Worm (Caenorhabditis elegans) whole organism, L2 larva: ENCODE data around the gene C35A5.6.

ENCODE experiments used
- C34F6.9 ChIP-seq: fragments of 150-350 bp; optimal IDR thresholded peaks from 2 replicates; lab custom pipeline; 2014; ENCODE audit warnings: missing biosample characterization, missing genetic modification characterization
- F13H6.1 ChIP-seq: sonication (generic microtip); optimal IDR thresholded peaks from 2 replicates; lab custom pipeline; 2016; ENCODE audit warnings: missing genetic modification characterization, missing compliant biosample characterization
- R02D3.7 ChIP-seq: fragments of 150-350 bp; optimal IDR thresholded peaks from 2 replicates; lab custom pipeline; 2014; ENCODE audit warnings: missing biosample characterization, missing genetic modification characterization
- Y55F3AM.14 ChIP-seq: fragments of 200-800 bp; sonication (Bioruptor generic); optimal IDR thresholded peaks from 2 replicates; lab custom pipeline; 2018; ENCODE audit warnings: mild to moderate bottlenecking, missing genetic modification characterization, missing compliant biosample characterization
- ZK546.5 ChIP-seq: sonication (generic microtip); optimal IDR thresholded peaks from 2 replicates; lab custom pipeline; 2017; ENCODE audit warnings: missing biosample characterization, missing genetic modification characterization
- alr-1 ChIP-seq: fragments of 150-350 bp; optimal IDR thresholded peaks from 2 replicates; lab custom pipeline; 2014; ENCODE audit warnings: missing biosample characterization, missing genetic modification characterization
- aly-2 ChIP-seq: fragments of 150-350 bp; optimal IDR thresholded peaks from 2 replicates; lab custom pipeline; 2014; ENCODE audit warnings: missing biosample characterization, missing genetic modification characterization
- blmp-1 ChIP-seq: sonication (generic microtip); optimal IDR thresholded peaks from 2 replicates; lab custom pipeline; 2017; ENCODE audit warnings: missing genetic modification characterization, mild to moderate bottlenecking, missing compliant biosample characterization, antibody characterized with exemption, moderate library complexity; ENCODE audit not compliant: insufficient read depth
- ceh-16 ChIP-seq: fragments of 150-350 bp; optimal IDR thresholded peaks from 2 replicates; lab custom pipeline; 2014; ENCODE audit warnings: missing biosample characterization, missing genetic modification characterization
- ceh-82 ChIP-seq: fragments of 150-350 bp; optimal IDR thresholded peaks from 2 replicates; lab custom pipeline; 2014; ENCODE audit warnings: missing biosample characterization, missing genetic modification characterization
- crh-2 ChIP-seq: sonication (generic microtip); optimal IDR thresholded peaks from 2 replicates; lab custom pipeline; 2017; ENCODE audit warnings: missing biosample characterization, missing genetic modification characterization
- dmd-4 ChIP-seq: sonication (generic microtip); optimal IDR thresholded peaks from 2 replicates; lab custom pipeline; 2017; ENCODE audit warnings: missing biosample characterization, missing genetic modification characterization
- egl-27 ChIP-seq: sonication (generic microtip); optimal IDR thresholded peaks from 3 replicates; lab custom pipeline; 2017; ENCODE audit warnings: missing biosample characterization, missing genetic modification reagents, missing genetic modification characterization
- elt-1 ChIP-seq: fragments of 150-350 bp; optimal IDR thresholded peaks from 2 replicates; lab custom pipeline; 2014; ENCODE audit warnings: missing biosample characterization, missing genetic modification characterization
- elt-3 ChIP-seq: sonication (generic microtip); optimal IDR thresholded peaks from 2 replicates; lab custom pipeline; 2017; ENCODE audit warnings: missing biosample characterization, missing genetic modification characterization
- fos-1 ChIP-seq: fragments of 150-350 bp; optimal IDR thresholded peaks from 2 replicates; lab custom pipeline; 2014; ENCODE audit warnings: missing biosample characterization, missing genetic modification characterization
- gmeb-1 ChIP-seq: fragments of 150-350 bp; optimal IDR thresholded peaks from 2 replicates; lab custom pipeline; 2014; ENCODE audit warnings: missing biosample characterization, missing genetic modification characterization
- lin-11 ChIP-seq: fragments of 150-350 bp; sonication (generic microtip); optimal IDR thresholded peaks from 2 replicates; lab custom pipeline; 2014; ENCODE audit warnings: missing biosample characterization, missing genetic modification characterization, inconsistent platforms, mixed read lengths
- lin-13 ChIP-seq: fragments of 150-350 bp; optimal IDR thresholded peaks from 2 replicates; lab custom pipeline; 2014; ENCODE audit warnings: missing biosample characterization, missing genetic modification reagents, missing genetic modification characterization
- lin-39 ChIP-seq: fragments of 150-350 bp; optimal IDR thresholded peaks from 2 replicates; lab custom pipeline; 2014; ENCODE audit warnings: missing biosample characterization, missing genetic modification reagents, missing genetic modification characterization
- lsy-2 ChIP-seq, 2 experiments: fragments of 150-350 bp in 1 of 2; sonication (generic microtip) in 1 of 2; optimal IDR thresholded peaks; 2 replicates each; lab custom pipeline; 2014 to 2017; ENCODE audit warnings: missing biosample characterization in 2 of 2, missing genetic modification characterization in 2 of 2
- mab-5 ChIP-seq: fragments of 150-350 bp; optimal IDR thresholded peaks from 2 replicates; lab custom pipeline; 2014; ENCODE audit warnings: missing biosample characterization, missing genetic modification characterization
- mbf-1 ChIP-seq: sonication (generic microtip); optimal IDR thresholded peaks from 2 replicates; lab custom pipeline; 2017; ENCODE audit warnings: missing biosample characterization, missing genetic modification characterization
- mdl-1 ChIP-seq, 2 experiments: fragments of 150-350 bp in 1 of 2; sonication (generic microtip) in 1 of 2; optimal IDR thresholded peaks; 2 replicates each; lab custom pipeline; 2017; ENCODE audit warnings: missing biosample characterization in 2 of 2, missing genetic modification characterization in 2 of 2
- nhr-10 ChIP-seq: sonication (generic microtip); optimal IDR thresholded peaks from 2 replicates; lab custom pipeline; 2017; ENCODE audit warnings: missing biosample characterization, missing genetic modification characterization
- nhr-11 ChIP-seq: fragments of 150-350 bp; optimal IDR thresholded peaks from 2 replicates; lab custom pipeline; 2014; ENCODE audit warnings: missing biosample characterization, missing genetic modification characterization
- nhr-12 ChIP-seq: fragments of 150-350 bp; optimal IDR thresholded peaks from 2 replicates; lab custom pipeline; 2014; ENCODE audit warnings: missing biosample characterization, missing genetic modification characterization
- nhr-129 ChIP-seq: fragments of 150-350 bp; optimal IDR thresholded peaks from 2 replicates; lab custom pipeline; 2014; ENCODE audit warnings: missing biosample characterization, missing genetic modification characterization
- nhr-21 ChIP-seq: fragments of 150-350 bp; optimal IDR thresholded peaks from 2 replicates; lab custom pipeline; 2014; ENCODE audit warnings: missing biosample characterization, missing genetic modification characterization
- nhr-23 ChIP-seq: fragments of 150-350 bp; optimal IDR thresholded peaks from 2 replicates; lab custom pipeline; 2014; ENCODE audit warnings: missing biosample characterization, missing genetic modification reagents, missing genetic modification characterization
- nhr-237 ChIP-seq: fragments of 150-350 bp; optimal IDR thresholded peaks from 2 replicates; lab custom pipeline; 2014; ENCODE audit warnings: missing biosample characterization, missing genetic modification characterization
- nhr-25 ChIP-seq: fragments of 150-350 bp; sonication (generic microtip); optimal IDR thresholded peaks from 3 replicates; lab custom pipeline; 2014; ENCODE audit warnings: missing biosample characterization, missing genetic modification characterization
- nhr-6 ChIP-seq: fragments of 150-350 bp; optimal IDR thresholded peaks from 2 replicates; lab custom pipeline; 2014; ENCODE audit warnings: missing biosample characterization, missing genetic modification characterization
- nhr-77 ChIP-seq: fragments of 150-350 bp; optimal IDR thresholded peaks from 2 replicates; lab custom pipeline; 2014; ENCODE audit warnings: missing biosample characterization, missing genetic modification characterization
- peb-1 ChIP-seq: fragments of 150-350 bp; optimal IDR thresholded peaks from 2 replicates; lab custom pipeline; 2014; ENCODE audit warnings: missing biosample characterization, missing genetic modification characterization
- sem-4 ChIP-seq: fragments of 150-350 bp; optimal IDR thresholded peaks from 2 replicates; lab custom pipeline; 2014; ENCODE audit warnings: missing biosample characterization, missing genetic modification reagents, missing genetic modification characterization
- skn-1 ChIP-seq: sonication (generic microtip); optimal IDR thresholded peaks from 2 replicates; lab custom pipeline; 2017; ENCODE audit warnings: missing biosample characterization, missing genetic modification characterization
- sma-3 ChIP-seq: sonication (generic microtip); optimal IDR thresholded peaks from 2 replicates; lab custom pipeline; 2016; ENCODE audit warnings: missing genetic modification reagents, missing genetic modification characterization, missing compliant biosample characterization
- sma-9 ChIP-seq, 2 experiments: fragments of 150-350 bp in 1 of 2; sonication (generic microtip) in 1 of 2; optimal IDR thresholded peaks; 2 replicates each; lab custom pipeline; 2014 to 2016; ENCODE audit warnings: missing genetic modification characterization in 2 of 2, mild to moderate bottlenecking in 1 of 2, missing biosample characterization in 1 of 2, missing compliant biosample characterization in 1 of 2, missing genetic modification reagents in 1 of 2, moderate library complexity in 1 of 2
- snpc-4 ChIP-seq: fragments of 150-350 bp; optimal IDR thresholded peaks from 2 replicates; lab custom pipeline; 2014; ENCODE audit warnings: missing biosample characterization, missing genetic modification characterization
- unc-39 ChIP-seq: fragments of 150-350 bp; optimal IDR thresholded peaks from 2 replicates; lab custom pipeline; 2014; ENCODE audit warnings: missing biosample characterization, missing genetic modification characterization
- unc-55 ChIP-seq: fragments of 150-350 bp; sonication (generic microtip); optimal IDR thresholded peaks from 3 replicates; lab custom pipeline; 2014; ENCODE audit warnings: missing biosample characterization, missing genetic modification reagents, missing genetic modification characterization
- unc-62 ChIP-seq: fragments of 150-350 bp; optimal IDR thresholded peaks from 2 replicates; lab custom pipeline; 2014; ENCODE audit warnings: missing biosample characterization, missing genetic modification reagents, missing genetic modification characterization
- zag-1 ChIP-seq: fragments of 150-350 bp; optimal IDR thresholded peaks from 2 replicates; lab custom pipeline; 2014; ENCODE audit warnings: missing biosample characterization, missing genetic modification characterization
- ztf-1 ChIP-seq: fragments of 200-800 bp; sonication (Bioruptor generic); conservative IDR thresholded peaks from 2 replicates; pipeline ENCODE4 v1.3.6; 2022; ENCODE audit warnings: missing genetic modification characterization, missing compliant biosample characterization
- ztf-11 ChIP-seq: sonication (generic microtip); optimal IDR thresholded peaks from 2 replicates; lab custom pipeline; 2017; ENCODE audit warnings: missing biosample characterization, missing genetic modification characterization
- ztf-4 ChIP-seq: fragments of 150-350 bp; optimal IDR thresholded peaks from 2 replicates; lab custom pipeline; 2014; ENCODE audit warnings: missing biosample characterization, missing genetic modification characterization

C35A5.6 gene

DNA sequence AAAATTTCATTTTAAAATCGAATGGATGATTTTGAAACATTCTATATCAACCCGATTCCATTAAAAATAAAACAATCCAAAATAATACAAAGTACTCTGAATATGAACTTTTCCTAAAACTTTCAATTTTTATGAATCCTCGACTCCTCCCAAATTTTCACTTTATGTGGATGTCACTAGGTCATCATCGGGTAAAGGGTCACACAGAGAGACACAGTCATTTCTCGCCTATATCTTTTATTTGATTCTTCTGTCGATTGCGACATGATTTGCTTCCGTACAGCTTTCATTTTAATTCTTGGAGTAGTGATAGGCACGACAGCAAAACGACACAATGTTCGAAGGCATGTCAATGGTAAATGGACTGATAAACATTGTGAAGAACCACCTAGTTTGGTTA is 19.6 kb downstream of the C35A5.6 start, which contains the start of gene F25D1.3:
Gene F25D1.3 (plus strand): TSS at position 225 of the 400 bp plus-strand sequence.
- TF ChIP-seq sem-4 (no peak), blmp-1 (tag; lab: Kevin White, UChicago) (peak; percentile 30)

DNA sequence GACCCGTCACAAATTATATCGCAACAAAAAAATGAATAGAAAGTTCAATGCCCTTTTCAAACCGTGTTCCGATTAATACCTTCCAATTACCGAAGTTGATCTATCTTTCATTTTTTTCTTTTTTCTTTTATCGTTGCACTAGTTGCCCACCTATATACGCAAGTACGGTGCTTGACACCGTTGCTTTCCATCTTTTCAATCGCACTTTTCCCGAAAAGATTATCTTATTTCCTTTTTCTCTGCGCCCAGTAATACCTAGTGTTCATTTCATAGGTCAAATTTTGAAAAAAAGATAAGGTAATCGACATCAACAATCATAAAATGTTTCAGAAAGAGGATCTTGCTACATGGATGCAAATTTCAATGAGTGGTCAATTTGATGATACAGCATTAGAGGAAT is 20.7 kb downstream of the C35A5.6 start:
- TF ChIP-seq peb-1 = no peak
- no peak for TF ChIP-seq ztf-11
- peak; percentile 22 for TF ChIP-seq fos-1 (tag; lab: Kevin White, UChicago)
- TF ChIP-seq nhr-21 (tag; lab: Kevin White, UChicago) = no peak
- TF ChIP-seq, all 48 proteins: peak for 1

DNA sequence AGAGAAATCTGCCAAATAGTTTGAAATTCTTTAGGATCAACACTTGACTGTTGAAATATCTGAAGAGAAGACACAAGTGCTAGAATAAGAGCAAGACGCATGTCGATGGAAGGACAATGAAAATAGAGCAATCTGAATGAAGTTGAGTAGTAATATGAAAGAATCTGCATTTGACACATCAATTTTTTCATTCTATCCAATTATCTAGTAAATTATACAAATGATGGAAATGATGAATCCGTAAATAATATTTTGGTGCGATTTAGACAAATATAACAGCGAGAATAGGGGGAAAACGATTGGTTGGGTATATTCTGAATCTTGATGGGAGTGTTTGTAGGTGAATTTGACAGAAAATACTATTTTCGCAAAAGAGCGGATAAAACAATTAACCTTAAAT is 23.8 kb downstream of the C35A5.6 start, which contains the start of gene txt-10:
Gene txt-10 (minus strand): TSS at position 101 of the 400 bp plus-strand sequence.
- TF ChIP-seq mbf-1 (tag; lab: Kevin White, UChicago) = no peak
- no peak for TF ChIP-seq sma-9 (GFP tag; optimal IDR thresholded peaks at IDR 0.05; lab: Kevin White, UChicago)
- no peak for TF ChIP-seq sma-9 (tag; optimal IDR thresholded peaks at IDR 0.05; lab: Kevin White, UChicago)
- TF ChIP-seq snpc-4 (tag; lab: Kevin White, UChicago) = no peak

DNA sequence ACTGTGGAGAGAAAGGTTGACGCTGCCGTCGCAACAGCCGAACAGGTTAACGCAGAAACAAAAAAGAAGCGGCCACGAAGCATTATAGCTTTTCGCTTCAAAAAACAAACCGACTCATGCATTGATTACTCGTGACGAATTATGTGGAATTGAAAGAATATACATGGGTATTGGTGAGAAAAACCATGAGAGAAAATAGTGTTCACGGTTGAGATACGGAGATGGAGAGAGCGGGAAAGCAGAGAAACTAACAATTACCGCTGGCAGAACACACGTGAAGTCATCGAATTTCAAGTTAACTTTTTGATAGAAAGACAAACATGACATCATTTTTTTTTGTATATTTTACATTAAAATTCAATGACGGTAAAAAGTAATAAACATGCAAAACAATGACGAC is 26.4 kb downstream of the C35A5.6 start:
- TF ChIP-seq Y55F3AM.14 (GFP tag; lab: Kevin White, UChicago) = no peak
- TF ChIP-seq peb-1 = no peak
- TF ChIP-seq ztf-11 = no peak
- no peak for TF ChIP-seq nhr-21 (tag; lab: Kevin White, UChicago)
- TF ChIP-seq gmeb-1 = no peak
- no peak for TF ChIP-seq elt-1 (tag; lab: Kevin White, UChicago)
- no peak for TF ChIP-seq R02D3.7 (tag; lab: Kevin White, UChicago)
- no peak for TF ChIP-seq unc-62
- TF ChIP-seq F13H6.1 (tag; lab: Kevin White, UChicago) = peak; percentile 28
- peak; percentile 41 for TF ChIP-seq C34F6.9 (tag; lab: Kevin White, UChicago)
- peak in 1 of 2 experiments; percentile 12 for TF ChIP-seq mdl-1 (tag; optimal IDR thresholded peaks at IDR 0.05; lab: Kevin White, UChicago)
- peak; percentile 28 for TF ChIP-seq lin-13 (GFP tag; lab: Kevin White, UChicago)
- TF ChIP-seq nhr-6 (tag; lab: Kevin White, UChicago) = no peak
- peak; percentile 6 for TF ChIP-seq unc-55
- no peak for TF ChIP-seq nhr-12
- no peak for TF ChIP-seq lin-11 (tag; lab: Kevin White, UChicago)
- TF ChIP-seq nhr-237 = no peak
- TF ChIP-seq aly-2 (tag; lab: Kevin White, UChicago) = no peak
- peak in 1 of 2 experiments; percentile 10 for TF ChIP-seq lsy-2 (tag; optimal IDR thresholded peaks at IDR 0.05; lab: Kevin White, UChicago)
- TF ChIP-seq nhr-10 (tag; lab: Kevin White, UChicago) = no peak
- TF ChIP-seq sem-4 = no peak
- peak; percentile 27 for TF ChIP-seq skn-1 (tag; lab: Kevin White, UChicago)
- no peak for TF ChIP-seq elt-3 (tag; lab: Kevin White, UChicago)
- TF ChIP-seq sma-9 (GFP tag; optimal IDR thresholded peaks at IDR 0.05; lab: Kevin White, UChicago) = no peak
- no peak for TF ChIP-seq sma-9 (tag; optimal IDR thresholded peaks at IDR 0.05; lab: Kevin White, UChicago)
- no peak for TF ChIP-seq nhr-77
- peak; percentile 33 for TF ChIP-seq crh-2
- TF ChIP-seq ceh-16 = no peak
- TF ChIP-seq zag-1 (tag; lab: Kevin White, UChicago) = no peak
- TF ChIP-seq ceh-82 (tag; lab: Kevin White, UChicago) = no peak
- no peak for TF ChIP-seq lin-39 (tag; lab: Kevin White, UChicago)
- TF ChIP-seq ZK546.5 (tag; lab: Kevin White, UChicago) = no peak
- TF ChIP-seq sma-3 (GFP tag; lab: Kevin White, UChicago) = no peak
- no peak for TF ChIP-seq dmd-4 (tag; lab: Kevin White, UChicago)
- no peak for TF ChIP-seq egl-27 (tag; lab: Kevin White, UChicago)
- no peak for TF ChIP-seq snpc-4 (tag; lab: Kevin White, UChicago)
- no peak for TF ChIP-seq unc-39 (tag; lab: Kevin White, UChicago)
- peak; percentile 41 for TF ChIP-seq nhr-129 (tag; lab: Kevin White, UChicago)
- TF ChIP-seq ztf-1 (GFP tag; lab: Robert Waterston, UW) = no peak
- no peak for TF ChIP-seq alr-1 (tag; lab: Kevin White, UChicago)
- TF ChIP-seq nhr-11 = no peak
- TF ChIP-seq blmp-1 (tag; lab: Kevin White, UChicago) = no peak
- TF ChIP-seq nhr-23 (tag; lab: Kevin White, UChicago) = no peak
- no peak for TF ChIP-seq mab-5 (tag; lab: Kevin White, UChicago)
- TF ChIP-seq fos-1 (tag; lab: Kevin White, UChicago) = peak; percentile 53
- TF ChIP-seq nhr-25 (tag; lab: Kevin White, UChicago) = peak; percentile 6
- peak; percentile 30 for TF ChIP-seq ztf-4 (tag; lab: Kevin White, UChicago)
